Fruit fly (Drosophila melanogaster): ENCODE results near the gene CG13282.

The CG13282 gene

DNA sequence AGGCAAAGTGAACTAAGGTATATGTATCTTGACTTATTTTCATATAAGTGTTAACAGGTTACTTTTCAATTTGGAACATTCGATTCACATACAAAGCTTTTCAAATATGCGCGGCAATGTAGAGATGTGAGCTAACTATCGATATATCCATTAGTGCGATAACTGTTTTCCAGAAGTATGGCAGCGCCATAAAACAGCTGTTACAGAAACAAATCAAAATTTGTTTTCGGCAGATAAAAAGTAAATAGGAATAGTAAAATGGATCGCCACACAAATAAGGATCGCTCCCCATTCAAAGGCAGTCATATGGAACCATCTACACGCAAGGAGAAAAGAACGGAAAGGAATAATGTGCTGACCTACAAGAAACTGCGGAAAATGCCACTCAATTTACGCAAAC lies 45.0 kb upstream of the CG13282 start, which contains the start of the genes CG32832, CG31743 and CG34313 (continued):
- TF ChIP-seq knrl (GFP tag; IDR thresholded peaks at IDR 0.05; ENCODE audit: partially characterized antibody) (peak; percentile 74), Bgb (GFP tag; IDR thresholded peaks at IDR 0.05; ENCODE audit: partially characterized antibody) (peak; percentile 76), sens-2 (GFP tag; IDR thresholded peaks at IDR 0.05) (no peak), tx (GFP tag; optimal IDR thresholded peaks at IDR 0.05) (no peak), zfh1 (GFP tag; IDR thresholded peaks at IDR 0.05) (no peak), unc-4 (GFP tag; IDR thresholded peaks at IDR 0.05; ENCODE audit: partially characterized antibody) (peak; percentile 82), ro (GFP tag; IDR thresholded peaks at IDR 0.05) (no peak), dysf (GFP tag; IDR thresholded peaks at IDR 0.05) (no peak), bab2 (GFP tag; optimal IDR thresholded peaks at IDR 0.05) (no peak), ci (GFP tag; IDR thresholded peaks at IDR 0.05) (peak; percentile 39; the same call in 1 of the 3 replicates), Med (GFP tag) (no peak), E2f2 (GFP tag; IDR thresholded peaks at IDR 0.05) (peak; percentile 98), sna (GFP tag; IDR thresholded peaks at IDR 0.05; ENCODE audit: partially characterized antibody) (peak; percentile 77), Fer3 (tag; optimal IDR thresholded peaks at IDR 0.05) (no peak), exex (tag; optimal IDR thresholded peaks at IDR 0.05) (peak; percentile 20), CG8388 (GFP tag; optimal IDR thresholded peaks at IDR 0.05) (no peak), lilli (GFP tag; optimal IDR thresholded peaks at IDR 0.05) (no peak), Sry-β (GFP tag; optimal IDR thresholded peaks at IDR 0.05) (no peak), CG30020 (tag; optimal IDR thresholded peaks at IDR 0.05) (no peak), CG3407 (GFP tag; optimal IDR thresholded peaks at IDR 0.05) (no peak), trh (GFP tag; optimal IDR thresholded peaks at IDR 0.05) (no peak), gt (GFP tag; IDR thresholded peaks at IDR 0.05) (no peak), insv (GFP tag; optimal IDR thresholded peaks at IDR 0.05) (no peak), zen2 (GFP tag; IDR thresholded peaks at IDR 0.05; ENCODE audit: partially characterized antibody) (peak; percentile 64; the same call in 1 of the 3 replicates), CTCF (GFP tag; optimal IDR thresholded peaks at IDR 0.05) (peak; percentile 13), CG6854 (GFP tag; optimal IDR thresholded peaks at IDR 0.05) (no peak), pzg (GFP tag; optimal IDR thresholded peaks at IDR 0.05) (peak; percentile 86), CG12744 (GFP tag; optimal IDR thresholded peaks at IDR 0.05) (no peak), org-1 (GFP tag; optimal IDR thresholded peaks at IDR 0.05) (no peak), CG8765 (GFP tag; IDR thresholded peaks at IDR 0.05) (no peak), ATbp (GFP tag; optimal IDR thresholded peaks at IDR 0.05) (no peak), otp (GFP tag; IDR thresholded peaks at IDR 0.05) (no peak), CG2712 (tag; optimal IDR thresholded peaks at IDR 0.05) (no peak), ranshi (GFP tag; IDR thresholded peaks at IDR 0.05) (no peak), Sry-δ (GFP tag; optimal IDR thresholded peaks at IDR 0.05) (peak; percentile 95), CG14965 (GFP tag; optimal IDR thresholded peaks at IDR 0.05; ENCODE audit: borderline replicate concordance) (no peak), Adf1 (GFP tag; IDR thresholded peaks at IDR 0.05) (no peak), CG2199 (GFP tag; IDR thresholded peaks at IDR 0.05) (no peak), CG4424 (GFP tag; optimal IDR thresholded peaks at IDR 0.05) (no peak), Nf-YC (tag; optimal IDR thresholded peaks at IDR 0.05) (peak; percentile 30), ERR (GFP tag; optimal IDR thresholded peaks at IDR 0.05) (no peak), Dref (GFP tag; IDR thresholded peaks at IDR 0.05) (peak; percentile 87), CG2116 (GFP tag; optimal IDR thresholded peaks at IDR 0.05) (peak; percentile 49), CG8944 (GFP tag; optimal IDR thresholded peaks at IDR 0.05) (no peak), CG15514 (GFP tag; optimal IDR thresholded peaks at IDR 0.05) (peak; percentile 44), dati (GFP tag; IDR thresholded peaks at IDR 0.05) (no peak), eve (GFP tag; optimal IDR thresholded peaks at IDR 0.05) (peak in 1 of 2 experiments; percentile 62), BEAF-32 (GFP tag; optimal IDR thresholded peaks at IDR 0.05) (peak; percentile 85), CG15269 (tag; optimal IDR thresholded peaks at IDR 0.05) (no peak), nerfin-1 (tag; optimal IDR thresholded peaks at IDR 0.05) (no peak), nmo (GFP tag; optimal IDR thresholded peaks at IDR 0.05) (peak; percentile 40), CG3847 (GFP tag; IDR thresholded peaks at IDR 0.05) (peak; percentile 34; the same call in 1 of the 2 replicates)
